Fruit fly (Drosophila melanogaster) whole organism, embryonic: ENCODE results near the gene CG44158.

ENCODE experiments used
- Antp ChIP-seq: fragments of 200-800 bp; sonication (Bioruptor generic); optimal IDR thresholded peaks from 3 replicates; lab custom pipeline; 2016; ENCODE audit warnings: missing biosample characterization, missing genetic modification characterization
- BEAF-32 ChIP-seq: fragments of 200-800 bp; sonication (Bioruptor generic); optimal IDR thresholded peaks from 3 replicates; lab custom pipeline; 2017; ENCODE audit warnings: missing biosample characterization, missing genetic modification characterization, mild to moderate bottlenecking, moderate library complexity, missing genetic modification reagents
- CG11085 ChIP-seq: fragments of 200-800 bp; sonication (Bioruptor generic); IDR thresholded peaks from 2 replicates; pipeline ENCODE4 v1.3.6; 2022; ENCODE audit warnings: missing biosample characterization, missing genetic modification characterization
- CG12219 ChIP-seq: fragments of 200-800 bp; sonication (Bioruptor generic); optimal IDR thresholded peaks from 3 replicates; lab custom pipeline; 2018; ENCODE audit warnings: missing biosample characterization, mild to moderate bottlenecking, missing genetic modification characterization
- CG12391 ChIP-seq: fragments of 200-800 bp; sonication (Bioruptor generic); optimal IDR thresholded peaks from 3 replicates; lab custom pipeline; 2018; ENCODE audit warnings: missing biosample characterization, mild to moderate bottlenecking, missing genetic modification characterization, moderate library complexity
- CG13296 ChIP-seq: fragments of 200-800 bp; sonication (Bioruptor generic); optimal IDR thresholded peaks from 3 replicates; lab custom pipeline; 2018; ENCODE audit warnings: missing biosample characterization, mild to moderate bottlenecking, missing genetic modification characterization
- CG13424 ChIP-seq: fragments of 200-800 bp; sonication (Bioruptor generic); optimal IDR thresholded peaks from 2 replicates; lab custom pipeline; 2019; ENCODE audit warnings: missing biosample characterization, mild to moderate bottlenecking, missing genetic modification characterization, moderate library complexity
- CG15073 ChIP-seq: fragments of 200-800 bp; sonication (Bioruptor generic); optimal IDR thresholded peaks from 2 replicates; lab custom pipeline; 2016; ENCODE audit warnings: missing biosample characterization, missing genetic modification characterization
- CG17186 ChIP-seq: fragments of 200-800 bp; sonication (Bioruptor generic); optimal IDR thresholded peaks from 3 replicates; lab custom pipeline; 2017; ENCODE audit warnings: missing biosample characterization, missing genetic modification reagents, missing genetic modification characterization
- CG1832 ChIP-seq: fragments of 200-800 bp; sonication (Bioruptor generic); optimal IDR thresholded peaks from 2 replicates; lab custom pipeline; 2017; ENCODE audit warnings: missing biosample characterization, mild to moderate bottlenecking, missing genetic modification characterization, inconsistent platforms
- CG30431 ChIP-seq: fragments of 200-800 bp; sonication (Bioruptor generic); optimal IDR thresholded peaks from 2 replicates; lab custom pipeline; 2017; ENCODE audit warnings: missing biosample characterization, missing genetic modification characterization
- CG31365 ChIP-seq: fragments of 200-800 bp; sonication (Bioruptor generic); optimal IDR thresholded peaks from 2 replicates; lab custom pipeline; 2018; ENCODE audit warnings: missing biosample characterization, mild to moderate bottlenecking, missing genetic modification characterization
- CG34376 ChIP-seq: fragments of 200-800 bp; sonication (Bioruptor generic); optimal IDR thresholded peaks from 2 replicates; lab custom pipeline; 2018; ENCODE audit warnings: missing biosample characterization, mild to moderate bottlenecking, missing genetic modification characterization
- CG4617 ChIP-seq: fragments of 200-800 bp; sonication (Bioruptor generic); optimal IDR thresholded peaks from 3 replicates; lab custom pipeline; 2016; ENCODE audit warnings: missing biosample characterization, missing genetic modification characterization, borderline replicate concordance
- CG8944 ChIP-seq: fragments of 200-800 bp; sonication (Bioruptor generic); optimal IDR thresholded peaks from 3 replicates; lab custom pipeline; 2016; ENCODE audit warnings: missing biosample characterization, missing genetic modification characterization
- CTCF ChIP-seq: fragments of 200-800 bp; sonication (Bioruptor generic); optimal IDR thresholded peaks from 2 replicates; lab custom pipeline; 2017; ENCODE audit warnings: missing biosample characterization, mild to moderate bottlenecking, missing genetic modification characterization, moderate library complexity
- Camta ChIP-seq: fragments of 200-800 bp; sonication (Bioruptor generic); optimal IDR thresholded peaks from 2 replicates; lab custom pipeline; 2016; ENCODE audit warnings: missing biosample characterization, missing genetic modification characterization
- Doc2 ChIP-seq: fragments of 200-800 bp; sonication (Bioruptor generic); IDR thresholded peaks from 2 replicates; pipeline ENCODE4 v1.3.6; 2022; ENCODE audit warnings: missing biosample characterization, missing genetic modification characterization
- HmgZ ChIP-seq: fragments of 200-800 bp; sonication (Bioruptor generic); optimal IDR thresholded peaks from 2 replicates; lab custom pipeline; 2018; ENCODE audit warnings: missing biosample characterization, mild to moderate bottlenecking, missing genetic modification characterization
- Hr3 ChIP-seq: fragments of 200-800 bp; sonication (Bioruptor generic); optimal IDR thresholded peaks from 3 replicates; lab custom pipeline; 2016; ENCODE audit warnings: missing biosample characterization, missing genetic modification characterization
- Lim3 ChIP-seq: fragments of 200-800 bp; sonication (Bioruptor generic); IDR thresholded peaks from 2 replicates; pipeline ENCODE4 v1.3.6; 2022; ENCODE audit warnings: missing biosample characterization, missing genetic modification characterization
- Opbp ChIP-seq: fragments of 200-800 bp; sonication (Bioruptor generic); IDR thresholded peaks from 3 replicates; pipeline ENCODE4 v1.3.6; 2022; ENCODE audit warnings: missing biosample characterization, missing genetic modification characterization; ENCODE audit not compliant: partially characterized antibody
- Rfx ChIP-seq: fragments of 200-800 bp; sonication (Bioruptor generic); IDR thresholded peaks from 2 replicates; pipeline ENCODE4 v1.3.6; 2022; ENCODE audit warnings: missing biosample characterization, missing genetic modification characterization
- Sry-δ ChIP-seq: fragments of 200-800 bp; sonication (Bioruptor generic); optimal IDR thresholded peaks from 2 replicates; lab custom pipeline; 2016; ENCODE audit warnings: missing biosample characterization, missing genetic modification characterization
- Tbp ChIP-seq: fragments of >200 bp; optimal IDR thresholded peaks from 2 replicates; lab custom pipeline; 2018; ENCODE audit warnings: missing biosample characterization, missing genetic modification characterization
- Usf ChIP-seq: fragments of 200-800 bp; sonication (Bioruptor generic); optimal IDR thresholded peaks from 2 replicates; lab custom pipeline; 2017; ENCODE audit warnings: missing genotype, missing biosample characterization, missing genetic modification characterization
- Xbp1 ChIP-seq: fragments of 200-800 bp; sonication (Bioruptor generic); optimal IDR thresholded peaks from 3 replicates; lab custom pipeline; 2016; ENCODE audit warnings: missing biosample characterization, mild to moderate bottlenecking, missing genetic modification characterization
- al ChIP-seq: fragments of 200-800 bp; sonication (Bioruptor generic); IDR thresholded peaks from 2 replicates; pipeline ENCODE4 v1.3.6; 2022; ENCODE audit warnings: missing biosample characterization, missing genetic modification characterization
- chif ChIP-seq, 2 experiments: fragments of 200-800 bp; sonication (Bioruptor generic); optimal IDR thresholded peaks; 3 replicates each; lab custom pipeline; 2016; ENCODE audit warnings: missing biosample characterization in 2 of 2, missing genetic modification characterization in 2 of 2
- crp ChIP-seq, 2 experiments: fragments of 200-800 bp; sonication (Bioruptor generic); optimal IDR thresholded peaks; 2 replicates in 1 of 2; 3 replicates in 1 of 2; lab custom pipeline; 2017; ENCODE audit warnings: missing biosample characterization in 2 of 2, missing genetic modification characterization in 2 of 2, mild to moderate bottlenecking in 1 of 2, moderate library complexity in 1 of 2
- danr ChIP-seq: fragments of 200-800 bp; sonication (Bioruptor generic); IDR thresholded peaks from 2 replicates; pipeline ENCODE4 v1.3.6; 2022; ENCODE audit warnings: missing biosample characterization, missing genetic modification characterization
- emc ChIP-seq: fragments of 200-800 bp; sonication (Bioruptor generic); optimal IDR thresholded peaks from 2 replicates; lab custom pipeline; 2016; ENCODE audit warnings: missing biosample characterization, missing genetic modification characterization
- gce ChIP-seq: fragments of 200-800 bp; sonication (Bioruptor generic); IDR thresholded peaks from 3 replicates; pipeline ENCODE4 v1.3.6; 2022; ENCODE audit warnings: missing biosample characterization, missing genetic modification characterization
- inv ChIP-seq: fragments of 200-800 bp; sonication (Bioruptor generic); IDR thresholded peaks from 2 replicates; pipeline ENCODE4 v1.3.6; 2022; ENCODE audit warnings: missing biosample characterization, missing genetic modification characterization; ENCODE audit not compliant: partially characterized antibody
- lab ChIP-seq: fragments of 200-800 bp; sonication (Bioruptor generic); optimal IDR thresholded peaks from 3 replicates; lab custom pipeline; 2017; ENCODE audit warnings: missing biosample characterization, missing genetic modification characterization, mild to moderate bottlenecking, moderate library complexity, missing genetic modification reagents
- lbe ChIP-seq: fragments of 200-800 bp; sonication (Bioruptor generic); optimal IDR thresholded peaks from 2 replicates; lab custom pipeline; 2016; ENCODE audit warnings: missing biosample characterization, mild to moderate bottlenecking, missing genetic modification characterization
- luna ChIP-seq: fragments of 200-800 bp; sonication (Bioruptor generic); optimal IDR thresholded peaks from 2 replicates; lab custom pipeline; 2016; ENCODE audit warnings: missing biosample characterization, missing genetic modification characterization
- mam ChIP-seq: fragments of 200-800 bp; sonication (Bioruptor generic); optimal IDR thresholded peaks from 3 replicates; lab custom pipeline; 2016; ENCODE audit warnings: missing biosample characterization, missing genetic modification characterization
- nerfin-1 ChIP-seq: fragments of 200-800 bp; sonication (Bioruptor generic); optimal IDR thresholded peaks from 3 replicates; lab custom pipeline; 2019; ENCODE audit warnings: missing biosample characterization, mild to moderate bottlenecking, missing genetic modification characterization, moderate library complexity
- oc ChIP-seq: fragments of 200-800 bp; sonication (Bioruptor generic); optimal IDR thresholded peaks from 2 replicates; lab custom pipeline; 2018; ENCODE audit warnings: missing biosample characterization, mild to moderate bottlenecking, missing genetic modification characterization, moderate library complexity
- otp ChIP-seq: fragments of 200-800 bp; sonication (Bioruptor generic); IDR thresholded peaks from 3 replicates; pipeline ENCODE4, ENCODE4 v1.3.6; 2022; ENCODE audit warnings: missing biosample characterization, missing genetic modification characterization
- pho ChIP-seq: fragments of 200-800 bp; sonication (Bioruptor generic); optimal IDR thresholded peaks from 2 replicates; lab custom pipeline; 2016; ENCODE audit warnings: missing biosample characterization, missing genetic modification characterization
- pnt ChIP-seq: fragments of 200-800 bp; sonication (Bioruptor generic); optimal IDR thresholded peaks from 3 replicates; lab custom pipeline; 2016; ENCODE audit warnings: missing biosample characterization, missing genetic modification characterization
- row ChIP-seq: fragments of 200-800 bp; sonication (Bioruptor generic); IDR thresholded peaks from 3 replicates; pipeline ENCODE4 v1.3.6; 2022; ENCODE audit warnings: missing biosample characterization, missing genetic modification characterization
- shn ChIP-seq: fragments of 200-800 bp; sonication (Bioruptor generic); optimal IDR thresholded peaks from 3 replicates; lab custom pipeline; 2016; ENCODE audit warnings: missing biosample characterization, missing genetic modification characterization
- sima ChIP-seq: fragments of 200-800 bp; sonication (Bioruptor generic); optimal IDR thresholded peaks from 2 replicates; lab custom pipeline; 2016; ENCODE audit warnings: missing biosample characterization, missing genetic modification characterization
- sob ChIP-seq: fragments of 200-800 bp; sonication (Bioruptor generic); IDR thresholded peaks from 2 replicates; pipeline ENCODE4 v1.3.6; 2022; ENCODE audit warnings: missing biosample characterization, missing genetic modification characterization
- trh ChIP-seq: fragments of 200-800 bp; sonication (Bioruptor generic); optimal IDR thresholded peaks from 2 replicates; lab custom pipeline; 2016; ENCODE audit warnings: missing biosample characterization, missing genetic modification characterization
- vnd ChIP-seq: fragments of 200-800 bp; sonication (Bioruptor generic); IDR thresholded peaks from 3 replicates; pipeline ENCODE4 v1.3.6; 2022; ENCODE audit warnings: missing biosample characterization, missing genetic modification characterization; ENCODE audit not compliant: partially characterized antibody
- zen ChIP-seq: fragments of 200-800 bp; sonication (Bioruptor generic); optimal IDR thresholded peaks from 3 replicates; lab custom pipeline; 2018; ENCODE audit warnings: missing biosample characterization, mild to moderate bottlenecking, missing genetic modification characterization, moderate library complexity

Gene CG44158

dm6 chr3R:18196991-18197801 is 11.4 kb upstream of the CG44158 start (continued):
- TF ChIP-seq Camta (GFP tag; lab: Kevin White, UChicago) (no peak), vnd (GFP tag; lab: Robert Waterston, UW) (no peak), Opbp (GFP tag; lab: Robert Waterston, UW) (no peak), CG34376 (GFP tag; lab: Kevin White, UChicago) (peak; percentile 14), CG13296 (GFP tag; lab: Kevin White, UChicago) (peak; percentile 39), danr (GFP tag; lab: Robert Waterston, UW) (no peak), Usf (GFP tag; lab: Kevin White, UChicago) (peak; percentile 45), BEAF-32 (peak; percentile 1), CG15073 (no peak), mam (GFP tag; lab: Kevin White, UChicago) (peak; percentile 22), CG8944 (GFP tag; lab: Kevin White, UChicago) (no peak), inv (GFP tag; lab: Robert Waterston, UW) (no peak), shn (GFP tag; lab: Kevin White, UChicago) (no peak), sob (no peak), lab (GFP tag; lab: Kevin White, UChicago) (peak; percentile 48), chif (GFP tag; optimal IDR thresholded peaks at IDR 0.05; lab: Kevin White, UChicago) (peak in 1 of 2 experiments; percentile 36), oc (tag; lab: Kevin White, UChicago) (peak; percentile 58), CG12219 (GFP tag; lab: Kevin White, UChicago) (no peak), CG12391 (tag; lab: Kevin White, UChicago) (peak; percentile 75), Xbp1 (peak; percentile 49), Rfx (no peak), CG11085 (no peak), CG17186 (GFP tag; lab: Kevin White, UChicago) (no peak), pho (GFP tag; lab: Kevin White, UChicago) (peak; percentile 32), emc (GFP tag; lab: Kevin White, UChicago) (no peak), zen (tag; lab: Kevin White, UChicago) (no peak), CTCF (GFP tag; lab: Kevin White, UChicago) (no peak), trh (GFP tag; lab: Kevin White, UChicago) (no peak), Hr3 (GFP tag; lab: Kevin White, UChicago) (peak; percentile 77), CG1832 (GFP tag; lab: Kevin White, UChicago) (peak; percentile 65), nerfin-1 (peak; percentile 25), CG30431 (GFP tag; lab: Kevin White, UChicago) (peak; percentile 17), lbe (GFP tag; lab: Kevin White, UChicago) (peak; percentile 86), CG4617 (GFP tag; lab: Kevin White, UChicago) (no peak), gce (GFP tag; lab: Robert Waterston, UW) (no peak), al (GFP tag; lab: Robert Waterston, UW) (no peak), pnt (GFP tag; lab: Kevin White, UChicago) (peak; percentile 23), CG13424 (tag; lab: Kevin White, UChicago) (peak; percentile 68), Antp (GFP tag; lab: Kevin White, UChicago) (no peak), sima (GFP tag; lab: Kevin White, UChicago) (no peak), Doc2 (no peak), HmgZ (tag; lab: Kevin White, UChicago) (peak; percentile 17), Lim3 (GFP tag; lab: Robert Waterston, UW) (no peak), Sry-δ (GFP tag; lab: Kevin White, UChicago) (no peak), otp (no peak), row (no peak), luna (GFP tag; lab: Kevin White, UChicago) (no peak), crp (GFP tag; optimal IDR thresholded peaks at IDR 0.05; lab: Kevin White, UChicago) (no peak), Tbp (no peak), CG31365 (no peak)
